Worm (Caenorhabditis elegans) whole organism, L4 larva: Measurements from ENCODE around the gene ugt-9.

Source experiments
- F10B5.3 ChIP-seq: sonication (generic microtip); optimal IDR thresholded peaks from 2 replicates; lab custom pipeline; 2016; ENCODE audit warnings: mild to moderate bottlenecking, missing genetic modification characterization, missing compliant biosample characterization
- F37D6.2 ChIP-seq: sonication (generic microtip); optimal IDR thresholded peaks from 2 replicates; lab custom pipeline; 2016; ENCODE audit warnings: mild to moderate bottlenecking, missing genetic modification characterization, missing compliant biosample characterization
- F44E2.7 ChIP-seq: fragments of 200-800 bp; sonication (Bioruptor generic); IDR thresholded peaks from 2 replicates; pipeline ENCODE4 v2.1.2; 2022; ENCODE audit warnings: missing genetic modification characterization, missing compliant biosample characterization
- R02D3.7 ChIP-seq: fragments of 150-350 bp; sonication (generic microtip); optimal IDR thresholded peaks from 3 replicates; lab custom pipeline; 2014; ENCODE audit warnings: missing biosample characterization, missing genetic modification characterization
- T20F7.1 ChIP-seq: fragments of 200-800 bp; sonication (Bioruptor generic); optimal IDR thresholded peaks from 2 replicates; lab custom pipeline; 2018; ENCODE audit warnings: mild to moderate bottlenecking, missing genetic modification characterization, missing compliant biosample characterization
- Y75B8A.6 ChIP-seq: fragments of 200-800 bp; sonication (Bioruptor generic); IDR thresholded peaks from 2 replicates; pipeline ENCODE4 v1.3.6; 2022; ENCODE audit warnings: missing genetic modification reagents, missing genetic modification characterization, missing compliant biosample characterization
- aha-1 ChIP-seq: fragments of 150-350 bp; peaks from one replicate; lab custom pipeline; 2014; ENCODE audit warnings: missing biosample characterization, missing genetic modification characterization
- ama-1 ChIP-seq: fragments of 150-350 bp; optimal IDR thresholded peaks from 2 replicates; lab custom pipeline; 2014; ENCODE audit warnings: inconsistent platforms, mixed read lengths
- ceh-28 ChIP-seq: fragments of 150-350 bp; optimal IDR thresholded peaks from 2 replicates; lab custom pipeline; 2014; ENCODE audit warnings: missing biosample characterization, missing genetic modification reagents, missing genetic modification characterization
- ceh-32 ChIP-seq: sonication (generic microtip); optimal IDR thresholded peaks from 2 replicates; lab custom pipeline; 2016; ENCODE audit warnings: mild to moderate bottlenecking, missing genetic modification characterization, missing compliant biosample characterization; ENCODE audit not compliant: poor library complexity
- ceh-82 ChIP-seq: sonication (generic microtip); optimal IDR thresholded peaks from 2 replicates; lab custom pipeline; 2017; ENCODE audit warnings: missing biosample characterization, missing genetic modification characterization
- daf-16 ChIP-seq, 3 experiments: sonication (generic microtip); optimal IDR thresholded peaks; 2 replicates each; lab custom pipeline; 2016 to 2017; ENCODE audit warnings: missing genetic modification characterization in 3 of 3, missing genetic modification reagents in 3 of 3, mild to moderate bottlenecking in 2 of 3, missing compliant biosample characterization in 2 of 3, missing biosample characterization in 1 of 3, moderate library complexity in 1 of 3
- daf-8 ChIP-seq: fragments of 200-800 bp; sonication (Bioruptor generic); IDR thresholded peaks from 2 replicates; pipeline ENCODE4 v1.3.6; 2022; ENCODE audit warnings: missing genetic modification characterization, missing compliant biosample characterization
- dve-1 ChIP-seq: sonication (generic microtip); optimal IDR thresholded peaks from 2 replicates; lab custom pipeline; 2017; ENCODE audit warnings: antibody characterized with exemption, mild to moderate bottlenecking, missing genetic modification characterization, missing compliant biosample characterization; ENCODE audit not compliant: insufficient read depth
- gei-8 ChIP-seq: fragments of 200-800 bp; sonication (Bioruptor generic); optimal IDR thresholded peaks from 2 replicates; lab custom pipeline; 2018; ENCODE audit warnings: mild to moderate bottlenecking, missing genetic modification characterization, missing compliant biosample characterization
- hlh-11 ChIP-seq: fragments of 200-800 bp; sonication (Bioruptor generic); optimal IDR thresholded peaks from 2 replicates; lab custom pipeline; 2018; ENCODE audit warnings: mild to moderate bottlenecking, missing genetic modification characterization, missing compliant biosample characterization
- hlh-30 ChIP-seq: sonication (generic microtip); optimal IDR thresholded peaks from 2 replicates; lab custom pipeline; 2017; ENCODE audit warnings: antibody characterized with exemption, mild to moderate bottlenecking, missing genetic modification characterization, missing compliant biosample characterization; ENCODE audit not compliant: insufficient read depth
- lin-38 ChIP-seq: fragments of 200-800 bp; sonication (Bioruptor generic); IDR thresholded peaks from 2 replicates; pipeline ENCODE4 v1.3.6; 2022; ENCODE audit warnings: missing genetic modification reagents, missing genetic modification characterization, missing compliant biosample characterization
- lin-39 ChIP-seq: fragments of 150-350 bp; optimal IDR thresholded peaks from 2 replicates; lab custom pipeline; 2014; ENCODE audit warnings: missing biosample characterization, missing genetic modification reagents, missing genetic modification characterization
- lir-3 ChIP-seq: sonication (generic microtip); optimal IDR thresholded peaks from 2 replicates; lab custom pipeline; 2016; ENCODE audit warnings: mild to moderate bottlenecking, missing genetic modification characterization, missing compliant biosample characterization
- madf-5 ChIP-seq, 2 experiments: fragments of 200-800 bp; sonication (Bioruptor generic); IDR thresholded peaks; 2 replicates each; pipeline ENCODE4 v1.3.6; 2022; ENCODE audit warnings: missing compliant biosample characterization in 2 of 2, missing genetic modification characterization in 2 of 2
- mdl-1 ChIP-seq, 2 experiments: fragments of 150-350 bp in 1 of 2; sonication (generic microtip) in 1 of 2; optimal IDR thresholded peaks; 2 replicates each; lab custom pipeline; 2014 to 2017; ENCODE audit warnings: missing biosample characterization in 2 of 2, missing genetic modification characterization in 2 of 2
- mes-2 ChIP-seq: sonication (generic microtip); optimal IDR thresholded peaks from 2 replicates; lab custom pipeline; 2016; ENCODE audit warnings: missing genotype, mild to moderate bottlenecking, missing genetic modification characterization, missing compliant biosample characterization; ENCODE audit not compliant: poor library complexity, severe bottlenecking
- nhr-10 ChIP-seq: fragments of 150-350 bp; optimal IDR thresholded peaks from 2 replicates; lab custom pipeline; 2014; ENCODE audit warnings: missing biosample characterization, missing genetic modification characterization
- nhr-111 ChIP-seq: fragments of 200-800 bp; sonication (Bioruptor generic); optimal IDR thresholded peaks from 2 replicates; lab custom pipeline; 2018; ENCODE audit warnings: mild to moderate bottlenecking, missing genetic modification characterization, missing compliant biosample characterization
- nhr-25 ChIP-seq: sonication (generic microtip); optimal IDR thresholded peaks from 2 replicates; lab custom pipeline; 2017; ENCODE audit warnings: missing genetic modification characterization, mild to moderate bottlenecking, missing compliant biosample characterization, antibody characterized with exemption, moderate library complexity, borderline replicate concordance; ENCODE audit not compliant: insufficient read depth
- nhr-28 ChIP-seq: fragments of 150-350 bp; optimal IDR thresholded peaks from 2 replicates; lab custom pipeline; 2014; ENCODE audit warnings: missing biosample characterization, missing genetic modification characterization
- nhr-41 ChIP-seq: fragments of 200-800 bp; sonication (Bioruptor generic); IDR thresholded peaks from 2 replicates; pipeline ENCODE4 v1.3.6; 2022; ENCODE audit warnings: missing genetic modification reagents, missing genetic modification characterization, missing compliant biosample characterization
- nhr-6 ChIP-seq: fragments of 150-350 bp; optimal IDR thresholded peaks from 2 replicates; lab custom pipeline; 2014; ENCODE audit warnings: missing biosample characterization, missing genetic modification characterization
- nhr-77 ChIP-seq: fragments of 150-350 bp; optimal IDR thresholded peaks from 2 replicates; lab custom pipeline; 2014; ENCODE audit warnings: missing biosample characterization, missing genetic modification characterization
- pha-4 ChIP-seq, 2 experiments: fragments of 150-350 bp in 1 of 2; fragments of 200-800 bp in 1 of 2; sonication (Bioruptor generic) in 1 of 2; IDR thresholded peaks in 1 of 2; optimal IDR thresholded peaks in 1 of 2; 2 replicates each; pipeline versions ENCODE4 v1.3.6 to Lab custom; 2014 to 2022; ENCODE audit warnings: missing genetic modification characterization in 2 of 2, missing genetic modification reagents in 2 of 2, missing biosample characterization in 1 of 2, missing compliant biosample characterization in 1 of 2
- php-3 ChIP-seq: fragments of 200-800 bp; sonication (Bioruptor generic); IDR thresholded peaks from 2 replicates; pipeline ENCODE4 v1.3.6; 2022; ENCODE audit warnings: missing genetic modification reagents, missing genetic modification characterization, missing compliant biosample characterization
- skn-1 ChIP-seq: fragments of 150-350 bp; optimal IDR thresholded peaks from 2 replicates; lab custom pipeline; 2014; ENCODE audit warnings: missing biosample characterization, missing genetic modification characterization
- tag-97 ChIP-seq: fragments of 200-800 bp; sonication (Bioruptor generic); IDR thresholded peaks from 2 replicates; pipeline ENCODE4 v1.3.6; 2022; ENCODE audit warnings: missing genetic modification characterization, missing compliant biosample characterization
- tra-1 ChIP-seq: fragments of 200-800 bp; sonication (Bioruptor generic); IDR thresholded peaks from 2 replicates; pipeline ENCODE4 v1.3.6; 2022; ENCODE audit warnings: missing genetic modification reagents, missing genetic modification characterization, missing compliant biosample characterization
- unc-62 ChIP-seq, 3 experiments: fragments of 150-350 bp in 1 of 3; sonication (generic microtip); optimal IDR thresholded peaks in 2 of 3; peaks in 1 of 3; 1 replicate in 1 of 3; 2 replicates in 2 of 3; lab custom pipeline; 2014 to 2017; ENCODE audit warnings: missing biosample characterization in 3 of 3, missing genetic modification characterization in 3 of 3, missing genetic modification reagents in 3 of 3, missing genotype in 1 of 3
- vab-7 ChIP-seq: fragments of 200-800 bp; sonication (Bioruptor generic); IDR thresholded peaks from 2 replicates; pipeline ENCODE4 v1.3.6; 2022; ENCODE audit warnings: missing genetic modification reagents, missing genetic modification characterization, missing compliant biosample characterization
- zip-2 ChIP-seq: fragments of 150-350 bp; optimal IDR thresholded peaks from 2 replicates; lab custom pipeline; 2014; ENCODE audit warnings: missing biosample characterization, missing genetic modification characterization
- ztf-11 ChIP-seq: fragments of 150-350 bp; optimal IDR thresholded peaks from 2 replicates; lab custom pipeline; 2014; ENCODE audit warnings: missing biosample characterization, missing genetic modification characterization

Gene ugt-9

DNA sequence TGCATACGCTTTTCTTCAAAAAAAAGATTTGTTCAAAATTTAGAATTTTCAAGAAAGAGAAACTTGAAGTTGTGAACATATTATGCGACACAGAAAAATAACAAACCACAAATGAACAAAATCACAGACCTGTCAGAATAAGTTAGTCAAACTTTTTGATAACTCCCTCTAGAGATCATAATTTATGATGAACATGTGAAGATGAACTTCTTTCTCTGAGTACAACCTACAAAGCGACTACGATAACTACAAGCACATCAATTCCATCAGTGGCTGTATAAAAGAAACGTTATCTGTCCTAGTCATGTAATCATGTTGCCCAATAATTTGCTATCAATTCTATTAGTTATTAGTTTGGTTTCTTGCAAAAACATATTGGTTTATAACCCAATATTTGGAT is at the start of gene ugt-9:
ugt-9 (plus strand) TSS at position 305 of the 400 bp plus-strand sequence.
- TF ChIP-seq lin-38 (GFP tag; lab: Robert Waterston, UW) (no peak), nhr-77 (tag; lab: Kevin White, UChicago) (peak; percentile 53), daf-16 (GFP tag; optimal IDR thresholded peaks at IDR 0.05; lab: Kevin White, UChicago) (no peak), daf-16 (tag; optimal IDR thresholded peaks at IDR 0.05; lab: Kevin White, UChicago) (peak; percentile 17), nhr-28 (tag; lab: Kevin White, UChicago) (peak; percentile 99), ama-1 (no peak), unc-62 (GFP tag; optimal IDR thresholded peaks at IDR 0.05 in 1 of 2; lab: Kevin White, UChicago) (peak in 1 of 2 experiments; percentile 84), unc-62 (tag; optimal IDR thresholded peaks at IDR 0.05; lab: Kevin White, UChicago) (no peak), R02D3.7 (no peak), mdl-1 (tag; optimal IDR thresholded peaks at IDR 0.05; lab: Kevin White, UChicago) (no peak)

DNA sequence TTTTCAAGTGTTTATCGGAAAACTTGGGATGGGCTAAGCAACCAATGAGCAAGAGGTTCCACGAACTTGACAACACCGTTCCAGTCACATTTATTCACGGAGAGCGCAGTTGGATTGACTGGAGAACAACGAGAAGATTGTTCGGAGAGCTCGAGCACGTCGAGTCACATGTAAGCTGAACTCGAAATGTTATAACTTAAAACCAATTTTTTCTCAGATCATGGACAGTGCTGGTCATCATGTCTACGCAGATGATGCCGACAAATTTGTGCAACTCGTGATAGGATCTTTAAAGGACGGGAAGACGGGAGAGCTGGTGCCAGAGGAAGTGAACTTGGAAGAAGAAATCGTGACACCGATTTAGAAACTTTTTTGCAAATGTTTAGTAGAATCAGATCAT is 49.3 kb upstream of the ugt-9 start:
- TF ChIP-seq vab-7 (GFP tag; lab: Robert Waterston, UW) = no peak
- TF ChIP-seq aha-1 = peak; percentile 95
- TF ChIP-seq ceh-28 (tag; lab: Kevin White, UChicago) = no peak

DNA sequence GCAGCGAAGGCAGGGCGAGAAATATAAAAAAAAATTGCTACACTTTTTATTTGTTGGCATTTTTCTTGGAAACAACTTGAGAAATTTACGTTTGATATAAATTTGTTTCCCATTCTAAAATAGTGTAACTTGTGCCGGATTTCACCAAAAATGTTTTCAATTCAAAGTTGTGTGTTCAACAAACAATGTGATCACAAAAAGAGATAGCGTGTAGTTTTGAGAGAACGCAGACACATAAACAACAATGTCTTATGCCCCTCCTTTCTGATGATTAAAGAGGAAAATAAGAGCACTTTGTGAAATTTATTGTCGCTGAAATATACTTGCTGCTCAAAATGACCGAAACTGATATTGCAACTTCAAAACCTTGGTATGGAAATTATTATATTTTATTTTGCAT is 48.4 kb upstream of the ugt-9 start, which contains the start of gene abhd-5.1:
abhd-5.1 (plus strand) TSS at position 230 of the 400 bp plus-strand sequence.
- TF ChIP-seq mdl-1 (tag; optimal IDR thresholded peaks at IDR 0.05; lab: Kevin White, UChicago) (no peak), nhr-6 (tag; lab: Kevin White, UChicago) (peak; percentile 15), hlh-30 (tag; lab: Kevin White, UChicago) (peak; percentile 77), tra-1 (no peak), tag-97 (GFP tag; lab: Robert Waterston, UW) (no peak), dve-1 (tag; lab: Kevin White, UChicago) (peak; percentile 63), daf-16 (GFP tag; optimal IDR thresholded peaks at IDR 0.05; lab: Kevin White, UChicago) (peak in 1 of 2 experiments; percentile 85), daf-16 (tag; optimal IDR thresholded peaks at IDR 0.05; lab: Kevin White, UChicago) (peak; percentile 88), aha-1 (peak; percentile 67), zip-2 (tag; lab: Kevin White, UChicago) (no peak), nhr-28 (tag; lab: Kevin White, UChicago) (peak; percentile 46), php-3 (GFP tag; lab: Robert Waterston, UW) (peak; percentile 54; the same call in 1 of the 2 replicates)

DNA sequence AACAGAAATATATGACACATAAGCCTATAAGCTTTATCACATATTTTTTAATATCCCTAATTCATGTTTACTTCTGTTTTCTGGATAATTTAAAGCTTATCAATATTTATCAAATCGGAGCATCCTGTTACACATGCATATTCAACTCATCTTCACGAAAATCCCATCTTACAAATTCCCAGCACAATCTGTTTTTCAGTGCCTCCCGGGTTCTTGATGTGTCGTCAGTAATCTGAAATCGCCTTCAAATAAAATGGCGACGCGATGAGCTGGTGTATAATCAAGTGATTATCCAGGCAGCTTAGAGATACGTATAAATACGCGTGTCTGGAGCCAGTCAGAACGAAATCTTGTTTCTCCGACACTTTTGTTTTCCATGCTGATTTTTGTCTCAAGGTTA is 45.4 kb upstream of the ugt-9 start:
- TF ChIP-seq nhr-111 (GFP tag; lab: Kevin White, UChicago) (no peak), ceh-32 (tag; lab: Kevin White, UChicago) (no peak), ztf-11 (no peak), T20F7.1 (GFP tag; lab: Kevin White, UChicago) (no peak), nhr-77 (tag; lab: Kevin White, UChicago) (no peak), ceh-82 (tag; lab: Kevin White, UChicago) (no peak), mes-2 (tag; lab: Kevin White, UChicago) (no peak), lin-38 (GFP tag; lab: Robert Waterston, UW) (no peak), madf-5 (GFP tag; IDR thresholded peaks at IDR 0.05; lab: Robert Waterston, UW) (no peak), nhr-25 (tag; lab: Kevin White, UChicago) (no peak), F37D6.2 (tag; lab: Kevin White, UChicago) (no peak)

DNA sequence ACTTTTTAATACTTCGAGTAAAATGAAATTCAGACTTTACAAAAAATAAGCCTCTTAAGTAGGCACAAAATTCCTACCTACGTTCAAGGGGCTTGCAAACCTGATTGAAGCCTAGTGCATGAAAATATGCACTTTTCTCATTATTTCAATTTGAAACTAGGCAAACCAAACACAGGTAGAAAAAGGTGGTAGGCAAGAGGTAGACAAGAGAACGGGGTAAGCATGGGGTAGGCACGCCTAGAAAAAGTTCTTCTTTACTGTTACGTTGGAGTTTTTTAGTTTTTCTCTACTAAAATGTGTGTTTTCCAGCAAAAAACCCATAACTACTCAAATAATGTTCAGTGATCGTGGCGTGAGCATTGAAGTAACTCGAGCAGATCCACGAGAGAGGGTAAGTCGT is 44.7 kb upstream of the ugt-9 start, which contains the start of gene nex-4:
nex-4 (plus strand) TSS at position 301 of the 400 bp plus-strand sequence.
- TF ChIP-seq pha-4 (GFP tag; IDR thresholded peaks at IDR 0.05; lab: Robert Waterston, UW) (no peak), pha-4 (tag; optimal IDR thresholded peaks at IDR 0.05; lab: Kevin White, UChicago) (no peak), F10B5.3 (tag; lab: Kevin White, UChicago) (no peak), nhr-10 (no peak), ceh-82 (tag; lab: Kevin White, UChicago) (no peak), F44E2.7 (no peak), skn-1 (tag; lab: Kevin White, UChicago) (no peak), gei-8 (GFP tag; lab: Kevin White, UChicago) (no peak), Y75B8A.6 (GFP tag; lab: Robert Waterston, UW) (no peak), lir-3 (tag; lab: Kevin White, UChicago) (no peak), tra-1 (no peak), hlh-11 (no peak), nhr-41 (GFP tag; lab: Robert Waterston, UW) (no peak), lin-39 (tag; lab: Kevin White, UChicago) (no peak), daf-8 (GFP tag; lab: Robert Waterston, UW) (no peak)
